Worm (Caenorhabditis elegans) whole organism, midembryonic: ENCODE data around the gene F56C4.2.

Source experiments
- flt-1 ChIP-seq: fragments of 200-800 bp; sonication (Bioruptor generic); IDR thresholded peaks from 2 replicates; pipeline ENCODE4 v1.3.6; 2022; ENCODE audit warnings: missing genetic modification characterization, missing compliant biosample characterization
- klf-2 ChIP-seq: fragments of 200-800 bp; sonication (Bioruptor generic); conservative IDR thresholded peaks from 2 replicates; pipeline ENCODE4 v1.3.6; 2022; ENCODE audit warnings: missing genetic modification reagents, missing genetic modification characterization, missing compliant biosample characterization
- ref-1 ChIP-seq: fragments of 200-800 bp; sonication (Bioruptor generic); conservative IDR thresholded peaks from 2 replicates; pipeline ENCODE4 v1.3.6; 2022; ENCODE audit warnings: missing genetic modification reagents, missing genetic modification characterization, missing compliant biosample characterization

DNA sequence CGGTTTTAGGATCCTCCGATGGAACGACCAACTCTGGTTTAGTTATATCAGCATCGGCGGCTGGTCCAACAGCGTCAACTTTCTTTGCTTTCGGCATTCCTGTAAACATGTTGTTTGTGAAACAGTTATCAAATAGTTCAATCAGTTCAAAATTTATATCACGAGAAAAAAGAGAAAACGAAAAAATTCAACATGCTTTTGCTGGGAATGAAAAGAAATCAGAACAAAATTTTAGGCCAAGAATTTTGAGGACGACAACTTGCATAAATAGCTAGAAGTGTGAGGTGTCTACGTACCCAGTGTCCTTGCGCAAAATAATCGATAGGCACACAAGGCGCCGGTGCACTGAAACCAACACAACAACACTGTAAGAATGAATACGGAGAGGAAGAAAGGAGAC is 41.3 kb downstream of the F56C4.2 start, which contains the start of gene K08C7.4:
- TF ChIP-seq klf-2 (GFP tag; lab: Robert Waterston, UW), result no peak
- no peak for TF ChIP-seq ref-1 (GFP tag; lab: Robert Waterston, UW)
- no peak for TF ChIP-seq flt-1 (GFP tag; lab: Robert Waterston, UW)
